Worm (Caenorhabditis elegans): ENCODE results near the gene ida-1.

The ida-1 gene

DNA sequence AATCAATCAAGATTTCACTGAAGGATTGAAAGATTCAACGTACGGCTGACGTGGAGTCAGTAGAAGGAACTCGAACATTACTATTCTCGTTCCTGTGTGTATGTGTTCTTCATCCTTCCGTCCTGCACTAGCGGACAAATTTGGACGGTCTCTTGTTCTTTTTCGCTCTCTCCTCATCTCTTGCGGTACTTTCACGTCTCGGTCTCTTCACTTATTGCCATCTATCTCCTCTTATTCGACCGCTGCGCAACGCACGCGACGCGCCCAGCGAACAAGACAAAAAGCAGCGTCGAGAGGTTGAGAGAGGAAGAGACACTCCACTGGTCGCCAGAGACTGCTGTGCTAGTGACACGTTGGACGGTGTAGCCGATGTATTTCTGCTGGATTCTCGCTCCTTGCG is 39.9 kb upstream of the ida-1 start (continued):
- TF ChIP-seq fkh-8 (tag; optimal IDR thresholded peaks at IDR 0.05) (peak; percentile 49), fos-1 (tag; optimal IDR thresholded peaks at IDR 0.05) (peak; percentile 28), vab-15 (tag; optimal IDR thresholded peaks at IDR 0.05) (no peak), unc-86 (tag; optimal IDR thresholded peaks at IDR 0.05) (peak; percentile 35), egl-27 (tag; optimal IDR thresholded peaks at IDR 0.05) (no peak), tbx-2 (tag; optimal IDR thresholded peaks at IDR 0.05) (peak; percentile 46), tlp-1 (tag; optimal IDR thresholded peaks at IDR 0.05) (no peak), ztf-11 (tag; optimal IDR thresholded peaks at IDR 0.05) (no peak), nhr-47 (tag; optimal IDR thresholded peaks at IDR 0.05) (peak; percentile 40), ceh-82 (tag; optimal IDR thresholded peaks at IDR 0.05) (peak; percentile 7 to 87 (median 68)), nhr-71 (tag; optimal IDR thresholded peaks at IDR 0.05) (peak; percentile 58), efl-1 (optimal IDR thresholded peaks at IDR 0.05) (peak; percentile 68 to 83), efl-1 (GFP tag; optimal IDR thresholded peaks at IDR 0.05 in 1 of 2) (peak; percentile 30 to 96), lin-39 (tag; optimal IDR thresholded peaks at IDR 0.05) (no peak), unc-98 (GFP tag; IDR thresholded peaks at IDR 0.05) (no peak), swsn-7 (tag; optimal IDR thresholded peaks at IDR 0.05) (peak; percentile 56), Y116A8C.19 (tag; optimal IDR thresholded peaks at IDR 0.05; ENCODE audit: borderline replicate concordance) (no peak), unc-62 (GFP tag; optimal IDR thresholded peaks at IDR 0.05) (no peak), hlh-17 (GFP tag; optimal IDR thresholded peaks at IDR 0.05; ENCODE audit: borderline replicate concordance) (no peak), lin-14 (GFP tag; optimal IDR thresholded peaks at IDR 0.05) (peak; percentile 90), mep-1 (tag; optimal IDR thresholded peaks at IDR 0.05) (peak; percentile 74), lin-15B (tag; optimal IDR thresholded peaks at IDR 0.05) (peak; percentile 24), sup-37 (GFP tag; optimal IDR thresholded peaks at IDR 0.05) (no peak), C16A3.4 (tag; optimal IDR thresholded peaks at IDR 0.05) (peak; percentile 57), nhr-20 (tag; optimal IDR thresholded peaks at IDR 0.05) (peak; percentile 5), sox-4 (tag; optimal IDR thresholded peaks at IDR 0.05) (no peak), dsc-1 (tag; optimal IDR thresholded peaks at IDR 0.05) (peak; percentile 30), mab-9 (GFP tag; IDR thresholded peaks at IDR 0.05) (no peak), blmp-1 (tag; optimal IDR thresholded peaks at IDR 0.05) (peak; percentile 52), hlh-4 (tag; optimal IDR thresholded peaks at IDR 0.05) (no peak), dpl-1 (GFP tag; optimal IDR thresholded peaks at IDR 0.05) (peak in 2 of 3 experiments; percentile 49 to 62), snu-23 (GFP tag; optimal IDR thresholded peaks at IDR 0.05) (peak; percentile 67), isw-1 (GFP tag; IDR thresholded peaks at IDR 0.05) (peak; percentile 39; the same call in 1 of the 2 replicates)

DNA sequence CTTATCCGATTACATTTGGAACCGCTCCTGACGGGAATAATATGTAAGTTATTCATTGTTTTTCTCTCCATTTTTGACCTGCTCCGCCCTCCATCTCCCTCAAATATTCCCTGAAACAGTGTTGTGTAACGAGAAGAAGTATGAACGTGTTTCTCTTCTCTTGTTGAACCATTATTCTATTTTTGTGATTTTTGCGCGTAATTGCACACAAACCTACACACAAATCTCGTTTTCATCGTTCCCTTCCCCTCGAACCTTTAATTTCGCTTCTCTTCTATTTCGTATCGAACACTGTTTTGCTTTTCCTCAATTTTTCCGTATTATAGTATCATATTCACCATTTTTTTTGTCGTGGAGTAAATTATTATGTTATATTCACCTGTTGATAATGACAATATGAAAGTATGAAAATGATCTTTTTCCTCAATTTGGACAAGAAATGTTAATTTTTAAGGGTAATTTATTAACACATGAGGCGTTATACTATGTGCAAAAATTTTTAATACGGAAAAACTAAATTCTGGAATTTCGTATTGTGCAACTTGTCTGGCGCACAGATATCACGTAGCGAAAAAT is 38.1 kb upstream of the ida-1 start:
- no peak for TF ChIP-seq irx-1 (tag; optimal IDR thresholded peaks at IDR 0.05)

DNA sequence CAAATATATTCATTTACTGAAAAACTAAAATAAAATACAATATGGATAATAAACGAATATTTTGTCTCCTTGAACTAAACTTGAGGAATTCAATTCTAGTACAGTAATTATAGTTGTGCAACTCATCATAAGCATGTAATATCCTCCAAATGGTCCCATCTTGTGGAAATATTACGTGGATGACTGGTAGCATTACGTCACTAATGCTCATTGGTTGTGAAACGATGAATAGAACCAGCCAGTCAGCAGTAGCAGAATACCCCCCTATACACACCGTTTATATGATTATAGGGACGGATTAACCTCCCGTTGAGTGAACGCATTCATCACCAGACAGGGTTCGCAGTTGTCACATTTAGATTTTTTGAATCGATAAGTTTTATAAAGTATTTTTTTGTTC is 37.0 kb upstream of the ida-1 start:
- no peak for TF ChIP-seq egl-13 (tag; optimal IDR thresholded peaks at IDR 0.05)
- TF ChIP-seq tbx-2 (tag; optimal IDR thresholded peaks at IDR 0.05): no peak
- TF ChIP-seq nhr-19 (GFP tag; conservative IDR thresholded peaks at IDR 0.05): no peak
- no peak for TF ChIP-seq nhr-28 (tag; optimal IDR thresholded peaks at IDR 0.05)
- TF ChIP-seq pqm-1 (tag; optimal IDR thresholded peaks at IDR 0.05): no peak
- TF ChIP-seq lin-14 (GFP tag; optimal IDR thresholded peaks at IDR 0.05): no peak
- no peak for TF ChIP-seq mef-2 (tag; optimal IDR thresholded peaks at IDR 0.05)
- TF ChIP-seq efl-3 (GFP tag; optimal IDR thresholded peaks at IDR 0.05): no peak
- TF ChIP-seq sox-4 (tag; optimal IDR thresholded peaks at IDR 0.05): no peak
- TF ChIP-seq nhr-76 (tag; optimal IDR thresholded peaks at IDR 0.05): no peak
- TF ChIP-seq ets-5 (GFP tag; IDR thresholded peaks at IDR 0.05): no peak
- TF ChIP-seq xbp-1 (tag; optimal IDR thresholded peaks at IDR 0.05): no peak
- no peak for TF ChIP-seq isw-1 (GFP tag; IDR thresholded peaks at IDR 0.05)
- TF ChIP-seq C16A3.4 (tag; optimal IDR thresholded peaks at IDR 0.05): no peak
- no peak for TF ChIP-seq C04F5.9 (tag; optimal IDR thresholded peaks at IDR 0.05)
- TF ChIP-seq sptf-1 (tag; optimal IDR thresholded peaks at IDR 0.05): no peak
- no peak for TF ChIP-seq grh-1 (GFP tag; IDR thresholded peaks at IDR 0.05)
- TF ChIP-seq lir-3 (tag; optimal IDR thresholded peaks at IDR 0.05; ENCODE audit: poor library complexity): no peak

All from whole organism, L1 larva.